Worm (Caenorhabditis elegans) whole organism, mixed stage, embryonic: ENCODE data around the gene T16A1.5.

ENCODE experiments used
- M03D4.4 ChIP-seq: sonication (generic microtip); optimal IDR thresholded peaks from 2 replicates; lab custom pipeline; 2017; ENCODE audit warnings: mild to moderate bottlenecking, missing genetic modification characterization, missing compliant biosample characterization
- bed-3 ChIP-seq: fragments of 200-800 bp; sonication (Bioruptor generic); optimal IDR thresholded peaks from 3 replicates; lab custom pipeline; 2018; ENCODE audit warnings: mild to moderate bottlenecking, missing genetic modification characterization, moderate library complexity, missing compliant biosample characterization
- blmp-1 ChIP-seq: fragments of 150-350 bp; optimal IDR thresholded peaks from 2 replicates; lab custom pipeline; 2014; ENCODE audit warnings: missing biosample characterization, missing genetic modification characterization
- ceh-39 ChIP-seq: fragments of 150-350 bp; optimal IDR thresholded peaks from 2 replicates; lab custom pipeline; 2014; ENCODE audit warnings: missing biosample characterization, missing genetic modification characterization
- ceh-83 ChIP-seq: fragments of 200-800 bp; sonication (Bioruptor generic); optimal IDR thresholded peaks from 2 replicates; lab custom pipeline; 2018; ENCODE audit warnings: mild to moderate bottlenecking, missing genetic modification characterization, missing compliant biosample characterization
- ces-1 ChIP-seq: fragments of 150-350 bp; optimal IDR thresholded peaks from 2 replicates; lab custom pipeline; 2014; ENCODE audit warnings: missing biosample characterization, missing genetic modification reagents, missing genetic modification characterization
- cnd-1 ChIP-seq: fragments of 200-800 bp; sonication (Bioruptor generic); optimal IDR thresholded peaks from 2 replicates; lab custom pipeline; 2018; ENCODE audit warnings: mild to moderate bottlenecking, missing genetic modification characterization, missing compliant biosample characterization
- drap-1 ChIP-seq: fragments of 200-800 bp; sonication (Bioruptor generic); optimal IDR thresholded peaks from 3 replicates; lab custom pipeline; 2018; ENCODE audit warnings: mild to moderate bottlenecking, missing genetic modification characterization, missing compliant biosample characterization
- elt-3 ChIP-seq: fragments of 150-350 bp; optimal IDR thresholded peaks from 2 replicates; lab custom pipeline; 2014; ENCODE audit warnings: missing biosample characterization, missing genetic modification characterization
- ham-2 ChIP-seq: fragments of 200-800 bp; sonication (Bioruptor generic); optimal IDR thresholded peaks from 2 replicates; lab custom pipeline; 2018; ENCODE audit warnings: mild to moderate bottlenecking, missing genetic modification characterization, missing compliant biosample characterization
- hlh-1 ChIP-seq: fragments of 150-350 bp; optimal IDR thresholded peaks from 2 replicates; lab custom pipeline; 2014; ENCODE audit warnings: missing biosample characterization, missing genetic modification reagents, missing genetic modification characterization
- lin-13 ChIP-seq: fragments of 150-350 bp; optimal IDR thresholded peaks from 2 replicates; lab custom pipeline; 2014; ENCODE audit warnings: missing biosample characterization, missing genetic modification characterization
- lin-32 ChIP-seq: fragments of 200-800 bp; sonication (Bioruptor generic); optimal IDR thresholded peaks from 2 replicates; lab custom pipeline; 2018; ENCODE audit warnings: mild to moderate bottlenecking, missing genetic modification characterization, missing compliant biosample characterization
- lsy-2 ChIP-seq: fragments of 150-350 bp; optimal IDR thresholded peaks from 2 replicates; lab custom pipeline; 2014; ENCODE audit warnings: missing biosample characterization, missing genetic modification characterization
- mab-5 ChIP-seq: fragments of 150-350 bp; optimal IDR thresholded peaks from 2 replicates; lab custom pipeline; 2014; ENCODE audit warnings: missing biosample characterization, missing genetic modification characterization
- mep-1 ChIP-seq: fragments of 150-350 bp; optimal IDR thresholded peaks from 2 replicates; lab custom pipeline; 2017; ENCODE audit warnings: missing biosample characterization, missing genetic modification reagents, missing genetic modification characterization, inconsistent platforms
- mls-2 ChIP-seq: sonication (generic microtip); optimal IDR thresholded peaks from 2 replicates; lab custom pipeline; 2016; ENCODE audit warnings: mild to moderate bottlenecking, missing genetic modification characterization, moderate library complexity, missing compliant biosample characterization
- nhr-2 ChIP-seq: fragments of 150-350 bp; optimal IDR thresholded peaks from 2 replicates; lab custom pipeline; 2014; ENCODE audit warnings: missing biosample characterization, missing genetic modification characterization
- nhr-237 ChIP-seq: fragments of 150-350 bp; optimal IDR thresholded peaks from 2 replicates; lab custom pipeline; 2014; ENCODE audit warnings: missing biosample characterization, missing genetic modification characterization
- nhr-28 ChIP-seq: fragments of 150-350 bp; optimal IDR thresholded peaks from 2 replicates; lab custom pipeline; 2014; ENCODE audit warnings: missing biosample characterization, missing genetic modification characterization
- nhr-76 ChIP-seq: sonication (generic microtip); optimal IDR thresholded peaks from 2 replicates; lab custom pipeline; 2017; ENCODE audit warnings: missing biosample characterization, missing genetic modification characterization
- pha-4 ChIP-seq: fragments of 150-350 bp; optimal IDR thresholded peaks from 2 replicates; lab custom pipeline; 2018; ENCODE audit warnings: missing biosample characterization, missing genetic modification reagents, missing genetic modification characterization
- sem-2 ChIP-seq: fragments of 200-800 bp; sonication (Bioruptor generic); optimal IDR thresholded peaks from 2 replicates; lab custom pipeline; 2018; ENCODE audit warnings: mild to moderate bottlenecking, missing genetic modification characterization, missing compliant biosample characterization
- snpc-4 ChIP-seq: fragments of 150-350 bp; optimal IDR thresholded peaks from 2 replicates; lab custom pipeline; 2014; ENCODE audit warnings: missing biosample characterization, missing genetic modification characterization
- sptf-1 ChIP-seq: sonication (generic microtip); optimal IDR thresholded peaks from 2 replicates; lab custom pipeline; 2017; ENCODE audit warnings: mild to moderate bottlenecking, missing genetic modification characterization, moderate library complexity, missing compliant biosample characterization
- tbx-8 ChIP-seq: fragments of 200-800 bp; sonication (Bioruptor generic); optimal IDR thresholded peaks from 2 replicates; lab custom pipeline; 2018; ENCODE audit warnings: mild to moderate bottlenecking, missing genetic modification characterization, moderate library complexity, missing compliant biosample characterization
- unc-120 ChIP-seq: sonication (generic microtip); optimal IDR thresholded peaks from 2 replicates; lab custom pipeline; 2017; ENCODE audit warnings: missing genetic modification characterization, missing compliant biosample characterization; ENCODE audit not compliant: poor library complexity, severe bottlenecking
- unc-39 ChIP-seq: fragments of 150-350 bp; optimal IDR thresholded peaks from 2 replicates; lab custom pipeline; 2014; ENCODE audit warnings: missing biosample characterization, missing genetic modification characterization
- unc-62 ChIP-seq: fragments of 150-350 bp; optimal IDR thresholded peaks from 2 replicates; lab custom pipeline; 2014; ENCODE audit warnings: missing biosample characterization, missing genetic modification reagents, missing genetic modification characterization
- zip-8 ChIP-seq: fragments of 150-350 bp; optimal IDR thresholded peaks from 2 replicates; lab custom pipeline; 2014; ENCODE audit warnings: missing biosample characterization, missing genetic modification characterization
- ztf-11 ChIP-seq: fragments of 150-350 bp; optimal IDR thresholded peaks from 2 replicates; lab custom pipeline; 2014; ENCODE audit warnings: missing biosample characterization, missing genetic modification characterization

T16A1.5 gene

DNA sequence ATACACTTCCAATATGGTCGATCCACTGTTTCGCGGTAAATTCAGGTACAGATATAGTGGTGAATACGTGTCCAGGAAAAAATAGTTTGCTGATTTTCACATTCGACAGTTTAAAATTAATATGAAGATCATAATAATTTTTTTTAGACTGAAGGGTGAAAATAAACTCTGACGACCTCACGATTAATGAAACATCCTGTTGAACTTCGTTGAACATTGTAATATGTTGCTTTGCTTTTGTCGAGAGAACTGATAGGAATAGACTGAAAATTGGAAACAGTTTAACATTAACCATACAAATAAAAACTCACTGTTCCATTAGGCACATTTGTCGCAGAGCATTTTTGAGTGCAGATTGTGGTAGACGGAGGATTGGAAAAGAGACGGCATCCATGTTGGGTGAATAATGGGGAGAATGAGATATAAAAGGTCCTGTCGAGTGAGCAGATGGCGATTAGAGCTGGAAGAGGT lies 9.9 kb upstream of the T16A1.5 start, which contains the start of gene fbxb-37:
Gene fbxb-37, minus strand, starts transcription at position 421 of the 471 bp plus-strand sequence.
- TF ChIP-seq nhr-2 (tag; lab: Kevin White, UChicago) = peak; percentile 26
- TF ChIP-seq lsy-2 (tag; lab: Kevin White, UChicago) = no peak
- TF ChIP-seq ceh-39 (tag; lab: Kevin White, UChicago) = no peak

DNA sequence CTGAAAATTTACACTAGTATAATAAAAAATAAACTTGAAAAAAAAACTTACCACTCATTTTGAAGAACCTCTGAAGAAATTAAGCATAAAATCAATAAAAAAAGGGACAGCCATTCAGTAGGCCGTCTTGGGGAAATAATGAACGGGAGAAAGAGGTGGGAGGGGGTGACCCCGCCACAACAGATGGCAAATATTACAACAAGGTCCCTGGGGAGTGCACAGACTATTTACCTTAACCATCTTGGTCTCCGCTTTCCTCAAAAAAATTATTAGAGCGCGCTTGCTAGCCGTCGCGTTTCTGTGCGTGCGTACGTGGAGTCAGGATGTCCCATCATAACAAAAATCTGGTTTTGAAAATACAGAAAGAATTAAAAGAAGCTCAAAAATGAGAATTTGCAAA lies 8.3 kb upstream of the T16A1.5 start, which contains the start of gene T16A1.10:
Gene T16A1.10, minus strand, starts transcription at position 123 of the 400 bp plus-strand sequence.
- TF ChIP-seq lin-13 (tag; lab: Kevin White, UChicago) (peak; percentile 2), sem-2 (GFP tag; lab: Kevin White, UChicago) (no peak), lin-32 (peak; percentile 82), unc-120 (no peak), hlh-1 (tag; lab: Kevin White, UChicago) (peak; percentile 1), ces-1 (no peak), cnd-1 (tag; lab: Kevin White, UChicago) (peak; percentile 62), nhr-28 (tag; lab: Kevin White, UChicago) (no peak)

DNA sequence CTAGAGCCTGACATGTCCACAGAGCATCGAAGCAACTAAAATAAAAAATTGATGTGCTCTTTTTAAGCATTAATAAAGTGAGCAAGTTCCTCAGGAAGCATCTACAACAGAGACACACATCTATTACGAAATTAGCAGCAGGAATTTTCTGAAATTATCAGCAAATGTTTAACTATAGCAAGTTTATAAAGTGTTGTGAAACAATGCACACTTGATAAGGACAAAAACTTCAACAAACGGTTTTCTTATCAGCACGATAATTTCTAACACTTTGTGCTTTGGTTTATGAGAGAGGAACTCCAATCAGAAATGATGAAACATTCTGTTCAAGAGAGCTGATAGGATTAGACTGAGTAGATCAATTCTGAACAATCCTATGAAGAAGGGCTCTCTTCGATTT lies 7.0 kb upstream of the T16A1.5 start, which contains the start of gene trpl-5:
Gene trpl-5, minus strand, starts transcription at position 32 of the 400 bp plus-strand sequence.
- TF ChIP-seq blmp-1 (tag; lab: Kevin White, UChicago) (no peak), nhr-237 (tag; lab: Kevin White, UChicago) (no peak), M03D4.4 (tag; lab: Kevin White, UChicago) (no peak), snpc-4 (tag; lab: Kevin White, UChicago) (no peak), nhr-28 (tag; lab: Kevin White, UChicago) (no peak), mep-1 (no peak), unc-120 (no peak), ceh-39 (tag; lab: Kevin White, UChicago) (no peak), lin-32 (no peak), ceh-83 (no peak), mls-2 (tag; lab: Kevin White, UChicago) (no peak), cnd-1 (tag; lab: Kevin White, UChicago) (no peak), sem-2 (GFP tag; lab: Kevin White, UChicago) (no peak)

DNA sequence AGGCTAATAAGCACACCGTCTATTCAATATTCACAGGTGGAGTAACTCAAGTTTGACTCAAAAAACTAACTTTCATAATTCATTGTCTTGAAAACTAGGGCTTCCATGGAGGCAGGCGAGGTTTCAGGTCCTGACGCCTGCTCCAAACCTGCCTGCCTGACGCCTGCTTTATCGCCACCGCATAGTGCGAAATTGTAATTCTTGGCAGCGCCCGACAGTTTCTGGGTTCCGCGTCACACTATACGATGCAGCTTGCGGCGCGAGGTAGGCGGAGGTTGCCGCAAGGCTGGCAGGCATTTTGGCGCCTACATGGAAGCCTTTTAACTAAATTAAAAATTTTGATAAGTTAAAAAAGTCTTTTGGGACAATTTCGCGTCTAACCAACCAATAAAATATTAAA lies 3.6 kb upstream of the T16A1.5 start:
- TF ChIP-seq tbx-8 (GFP tag; lab: Kevin White, UChicago) (no peak), nhr-2 (tag; lab: Kevin White, UChicago) (no peak), zip-8 (tag; lab: Kevin White, UChicago) (no peak), hlh-1 (tag; lab: Kevin White, UChicago) (no peak), lin-13 (tag; lab: Kevin White, UChicago) (no peak), snpc-4 (tag; lab: Kevin White, UChicago) (no peak), ceh-83 (no peak), ztf-11 (no peak), mep-1 (no peak), ceh-39 (tag; lab: Kevin White, UChicago) (no peak), pha-4 (tag; lab: Kevin White, UChicago) (no peak), mab-5 (no peak), unc-62 (GFP tag; lab: Kevin White, UChicago) (no peak), nhr-76 (no peak), ham-2 (GFP tag; lab: Kevin White, UChicago) (no peak), elt-3 (no peak), nhr-28 (tag; lab: Kevin White, UChicago) (no peak), sem-2 (GFP tag; lab: Kevin White, UChicago) (no peak), bed-3 (GFP tag; lab: Kevin White, UChicago) (no peak), sptf-1 (tag; lab: Kevin White, UChicago) (no peak)
- TF ChIP-seq, all 35 proteins: peak for 0

DNA sequence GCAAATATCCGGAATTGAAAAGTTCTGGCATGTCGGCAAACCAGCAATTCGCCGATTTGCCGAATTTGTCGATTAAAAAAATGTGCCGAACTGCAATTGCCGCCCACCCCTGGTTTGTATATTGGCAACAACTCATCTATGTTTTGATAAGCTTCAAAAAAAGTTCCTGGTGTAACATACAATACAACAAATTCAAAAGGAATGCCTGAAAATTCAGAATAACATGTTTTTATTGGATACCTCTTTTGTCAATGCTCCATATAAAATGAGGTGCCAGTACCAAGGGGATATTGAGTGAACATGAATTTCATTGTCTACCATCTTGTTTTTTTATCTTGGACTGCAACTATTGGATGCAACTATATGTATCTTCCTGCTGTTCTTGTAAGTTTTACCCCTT lies 2.4 kb downstream of the T16A1.5 start, which contains the start of gene T16A1.4:
Gene T16A1.4, plus strand, starts transcription at position 301 of the 400 bp plus-strand sequence.
- TF ChIP-seq nhr-28 (tag; lab: Kevin White, UChicago) = no peak
- no peak for TF ChIP-seq ces-1
- no peak for TF ChIP-seq unc-39 (tag; lab: Kevin White, UChicago)
- TF ChIP-seq unc-120 = no peak
- no peak for TF ChIP-seq lin-32
- no peak for TF ChIP-seq ham-2 (GFP tag; lab: Kevin White, UChicago)
- TF ChIP-seq drap-1 (GFP tag; lab: Kevin White, UChicago) = no peak
- TF ChIP-seq nhr-237 (tag; lab: Kevin White, UChicago) = no peak
- TF ChIP-seq sptf-1 (tag; lab: Kevin White, UChicago) = no peak
- TF ChIP-seq mls-2 (tag; lab: Kevin White, UChicago) = no peak
- TF ChIP-seq, all 35 proteins: peak for 0
